Worm (Caenorhabditis elegans) whole organism, L2 larva: Measurements from ENCODE around the gene M04B2.7.

ENCODE experiments used
- C34F6.9 ChIP-seq: fragments of 150-350 bp; optimal IDR thresholded peaks from 2 replicates; lab custom pipeline; 2014; ENCODE audit warnings: missing biosample characterization, missing genetic modification characterization
- F13H6.1 ChIP-seq: sonication (generic microtip); optimal IDR thresholded peaks from 2 replicates; lab custom pipeline; 2016; ENCODE audit warnings: missing genetic modification characterization, missing compliant biosample characterization
- ZK546.5 ChIP-seq: sonication (generic microtip); optimal IDR thresholded peaks from 2 replicates; lab custom pipeline; 2017; ENCODE audit warnings: missing biosample characterization, missing genetic modification characterization
- alr-1 ChIP-seq: fragments of 150-350 bp; optimal IDR thresholded peaks from 2 replicates; lab custom pipeline; 2014; ENCODE audit warnings: missing biosample characterization, missing genetic modification characterization
- ama-1 ChIP-seq: fragments of 150-350 bp; optimal IDR thresholded peaks from 2 replicates; lab custom pipeline; 2018; ENCODE audit warnings: inconsistent platforms
- blmp-1 ChIP-seq: sonication (generic microtip); optimal IDR thresholded peaks from 2 replicates; lab custom pipeline; 2017; ENCODE audit warnings: missing genetic modification characterization, mild to moderate bottlenecking, missing compliant biosample characterization, antibody characterized with exemption, moderate library complexity; ENCODE audit not compliant: insufficient read depth
- ceh-16 ChIP-seq: fragments of 150-350 bp; optimal IDR thresholded peaks from 2 replicates; lab custom pipeline; 2014; ENCODE audit warnings: missing biosample characterization, missing genetic modification characterization
- ceh-82 ChIP-seq: fragments of 150-350 bp; optimal IDR thresholded peaks from 2 replicates; lab custom pipeline; 2014; ENCODE audit warnings: missing biosample characterization, missing genetic modification characterization
- crh-2 ChIP-seq: sonication (generic microtip); optimal IDR thresholded peaks from 2 replicates; lab custom pipeline; 2017; ENCODE audit warnings: missing biosample characterization, missing genetic modification characterization
- dmd-4 ChIP-seq: sonication (generic microtip); optimal IDR thresholded peaks from 2 replicates; lab custom pipeline; 2017; ENCODE audit warnings: missing biosample characterization, missing genetic modification characterization
- egl-27 ChIP-seq: sonication (generic microtip); optimal IDR thresholded peaks from 3 replicates; lab custom pipeline; 2017; ENCODE audit warnings: missing biosample characterization, missing genetic modification reagents, missing genetic modification characterization
- elt-1 ChIP-seq: fragments of 150-350 bp; optimal IDR thresholded peaks from 2 replicates; lab custom pipeline; 2014; ENCODE audit warnings: missing biosample characterization, missing genetic modification characterization
- fos-1 ChIP-seq: fragments of 150-350 bp; optimal IDR thresholded peaks from 2 replicates; lab custom pipeline; 2014; ENCODE audit warnings: missing biosample characterization, missing genetic modification characterization
- gmeb-1 ChIP-seq: fragments of 150-350 bp; optimal IDR thresholded peaks from 2 replicates; lab custom pipeline; 2014; ENCODE audit warnings: missing biosample characterization, missing genetic modification characterization
- lsy-2 ChIP-seq, 2 experiments: fragments of 150-350 bp in 1 of 2; sonication (generic microtip) in 1 of 2; optimal IDR thresholded peaks; 2 replicates each; lab custom pipeline; 2014 to 2017; ENCODE audit warnings: missing biosample characterization in 2 of 2, missing genetic modification characterization in 2 of 2
- mab-5 ChIP-seq: fragments of 150-350 bp; optimal IDR thresholded peaks from 2 replicates; lab custom pipeline; 2014; ENCODE audit warnings: missing biosample characterization, missing genetic modification characterization
- mbf-1 ChIP-seq: sonication (generic microtip); optimal IDR thresholded peaks from 2 replicates; lab custom pipeline; 2017; ENCODE audit warnings: missing biosample characterization, missing genetic modification characterization
- mdl-1 ChIP-seq, 2 experiments: fragments of 150-350 bp in 1 of 2; sonication (generic microtip) in 1 of 2; optimal IDR thresholded peaks; 2 replicates each; lab custom pipeline; 2017; ENCODE audit warnings: missing biosample characterization in 2 of 2, missing genetic modification characterization in 2 of 2
- nhr-10 ChIP-seq: sonication (generic microtip); optimal IDR thresholded peaks from 2 replicates; lab custom pipeline; 2017; ENCODE audit warnings: missing biosample characterization, missing genetic modification characterization
- nhr-11 ChIP-seq: fragments of 150-350 bp; optimal IDR thresholded peaks from 2 replicates; lab custom pipeline; 2014; ENCODE audit warnings: missing biosample characterization, missing genetic modification characterization
- nhr-12 ChIP-seq: fragments of 150-350 bp; optimal IDR thresholded peaks from 2 replicates; lab custom pipeline; 2014; ENCODE audit warnings: missing biosample characterization, missing genetic modification characterization
- nhr-129 ChIP-seq: fragments of 150-350 bp; optimal IDR thresholded peaks from 2 replicates; lab custom pipeline; 2014; ENCODE audit warnings: missing biosample characterization, missing genetic modification characterization
- nhr-21 ChIP-seq: fragments of 150-350 bp; optimal IDR thresholded peaks from 2 replicates; lab custom pipeline; 2014; ENCODE audit warnings: missing biosample characterization, missing genetic modification characterization
- nhr-23 ChIP-seq: fragments of 150-350 bp; optimal IDR thresholded peaks from 2 replicates; lab custom pipeline; 2014; ENCODE audit warnings: missing biosample characterization, missing genetic modification reagents, missing genetic modification characterization
- nhr-6 ChIP-seq: fragments of 150-350 bp; optimal IDR thresholded peaks from 2 replicates; lab custom pipeline; 2014; ENCODE audit warnings: missing biosample characterization, missing genetic modification characterization
- nhr-77 ChIP-seq: fragments of 150-350 bp; optimal IDR thresholded peaks from 2 replicates; lab custom pipeline; 2014; ENCODE audit warnings: missing biosample characterization, missing genetic modification characterization
- peb-1 ChIP-seq: fragments of 150-350 bp; optimal IDR thresholded peaks from 2 replicates; lab custom pipeline; 2014; ENCODE audit warnings: missing biosample characterization, missing genetic modification characterization
- sem-4 ChIP-seq: fragments of 150-350 bp; optimal IDR thresholded peaks from 2 replicates; lab custom pipeline; 2014; ENCODE audit warnings: missing biosample characterization, missing genetic modification reagents, missing genetic modification characterization
- sma-3 ChIP-seq: sonication (generic microtip); optimal IDR thresholded peaks from 2 replicates; lab custom pipeline; 2016; ENCODE audit warnings: missing genetic modification reagents, missing genetic modification characterization, missing compliant biosample characterization
- sma-9 ChIP-seq, 2 experiments: fragments of 150-350 bp in 1 of 2; sonication (generic microtip) in 1 of 2; optimal IDR thresholded peaks; 2 replicates each; lab custom pipeline; 2014 to 2016; ENCODE audit warnings: missing genetic modification characterization in 2 of 2, mild to moderate bottlenecking in 1 of 2, missing biosample characterization in 1 of 2, missing compliant biosample characterization in 1 of 2, missing genetic modification reagents in 1 of 2, moderate library complexity in 1 of 2
- snpc-4 ChIP-seq: fragments of 150-350 bp; optimal IDR thresholded peaks from 2 replicates; lab custom pipeline; 2014; ENCODE audit warnings: missing biosample characterization, missing genetic modification characterization
- unc-39 ChIP-seq: fragments of 150-350 bp; optimal IDR thresholded peaks from 2 replicates; lab custom pipeline; 2014; ENCODE audit warnings: missing biosample characterization, missing genetic modification characterization
- unc-55 ChIP-seq: fragments of 150-350 bp; sonication (generic microtip); optimal IDR thresholded peaks from 3 replicates; lab custom pipeline; 2014; ENCODE audit warnings: missing biosample characterization, missing genetic modification reagents, missing genetic modification characterization
- unc-62 ChIP-seq: fragments of 150-350 bp; optimal IDR thresholded peaks from 2 replicates; lab custom pipeline; 2014; ENCODE audit warnings: missing biosample characterization, missing genetic modification reagents, missing genetic modification characterization
- ztf-1 ChIP-seq: fragments of 200-800 bp; sonication (Bioruptor generic); conservative IDR thresholded peaks from 2 replicates; pipeline ENCODE4 v1.3.6; 2022; ENCODE audit warnings: missing genetic modification characterization, missing compliant biosample characterization

The M04B2.7 gene

DNA sequence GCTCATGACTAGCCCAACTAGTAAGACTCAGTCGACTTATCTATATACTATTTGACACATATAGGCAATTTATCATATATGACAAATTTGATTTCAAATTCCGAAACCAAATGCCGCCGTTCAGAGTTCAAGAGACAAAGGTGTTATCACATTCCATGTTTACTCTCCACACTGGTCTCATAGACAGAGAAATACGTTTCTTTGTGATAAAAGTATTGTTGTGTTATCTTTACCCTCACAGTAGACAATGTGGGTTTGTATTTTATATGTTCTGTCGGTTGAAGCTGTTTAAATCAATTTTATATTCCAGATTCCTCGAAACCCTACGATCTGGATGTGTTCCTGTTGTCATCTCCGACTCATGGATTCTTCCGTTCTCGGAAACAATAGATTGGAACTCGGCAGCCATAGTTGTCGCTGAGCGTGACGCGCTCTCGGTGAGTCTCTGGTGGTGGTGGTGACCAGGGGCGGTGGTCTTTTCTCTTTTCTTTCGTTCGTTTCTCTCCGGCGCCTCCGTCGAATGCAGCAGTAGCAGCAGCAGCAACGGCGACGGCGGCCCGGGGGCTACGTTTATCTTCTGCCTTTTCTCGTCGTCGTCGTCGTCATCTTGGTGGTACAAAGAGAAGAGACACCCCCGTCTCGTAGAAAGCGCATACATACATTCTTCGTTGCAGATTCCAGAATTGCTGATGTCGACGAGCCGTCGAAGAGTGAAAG lies 34.0 kb upstream of the M04B2.7 start:
- TF ChIP-seq unc-62 (GFP tag; lab: Kevin White, UChicago), result no peak
- TF ChIP-seq fos-1 (tag; lab: Kevin White, UChicago), result peak; percentile 31
- TF ChIP-seq crh-2 (tag; lab: Kevin White, UChicago), result peak; percentile 7

DNA sequence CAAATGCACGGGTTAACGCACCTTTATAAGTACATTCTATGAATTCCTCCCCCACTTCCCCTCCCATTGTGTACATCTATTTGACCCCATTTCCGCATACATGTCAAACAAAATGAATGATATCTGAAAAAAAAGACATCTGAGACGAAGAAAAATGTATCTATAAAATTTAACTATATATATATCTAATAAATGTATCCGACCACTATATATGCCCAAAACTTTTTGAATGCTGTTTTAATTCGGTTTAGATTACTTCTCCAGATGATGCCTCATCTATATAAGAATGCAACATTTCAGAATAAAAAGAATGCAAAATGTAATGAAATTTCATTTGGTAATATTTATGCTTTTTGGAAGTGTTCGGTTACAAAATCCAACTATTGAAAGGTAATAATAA lies 29.9 kb upstream of the M04B2.7 start, which contains the start of gene rib-1:
TSS of gene rib-1 (plus strand) at position 301 of the 400 bp plus-strand sequence.
- TF ChIP-seq nhr-11 (tag; lab: Kevin White, UChicago) (no peak), sem-4 (tag; lab: Kevin White, UChicago) (no peak), crh-2 (tag; lab: Kevin White, UChicago) (no peak), gmeb-1 (no peak), C34F6.9 (tag; lab: Kevin White, UChicago) (no peak), mdl-1 (tag; optimal IDR thresholded peaks at IDR 0.05; lab: Kevin White, UChicago) (no peak)

DNA sequence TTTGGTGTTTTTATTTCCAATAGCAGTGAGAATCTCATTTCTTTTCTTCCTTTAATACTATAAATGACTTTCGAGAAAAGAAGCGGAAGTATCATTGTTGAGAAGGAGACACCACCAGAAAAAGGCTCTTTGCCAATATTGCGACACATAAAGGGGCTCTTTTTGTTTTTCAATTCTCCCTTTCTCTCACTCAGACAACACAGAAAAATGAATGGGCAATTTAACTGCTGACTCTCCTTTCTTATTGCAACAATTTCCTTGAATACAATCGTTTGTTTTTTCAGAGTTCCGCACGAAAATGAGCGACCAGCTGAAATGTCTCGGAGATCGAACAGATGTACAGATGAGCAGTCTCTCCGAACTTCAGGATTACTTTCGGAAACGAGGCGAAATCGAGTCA lies 25.8 kb upstream of the M04B2.7 start:
- TF ChIP-seq alr-1 (no peak), unc-55 (GFP tag; lab: Kevin White, UChicago) (no peak), sma-3 (GFP tag; lab: Kevin White, UChicago) (no peak), crh-2 (tag; lab: Kevin White, UChicago) (no peak), ama-1 (no peak), dmd-4 (tag; lab: Kevin White, UChicago) (no peak), egl-27 (tag; lab: Kevin White, UChicago) (no peak), nhr-21 (tag; lab: Kevin White, UChicago) (no peak), elt-1 (no peak), fos-1 (tag; lab: Kevin White, UChicago) (no peak), ztf-1 (GFP tag; lab: Robert Waterston, UW) (no peak), sem-4 (tag; lab: Kevin White, UChicago) (no peak), nhr-10 (tag; lab: Kevin White, UChicago) (no peak), nhr-129 (tag; lab: Kevin White, UChicago) (no peak), ZK546.5 (tag; lab: Kevin White, UChicago) (no peak), snpc-4 (tag; lab: Kevin White, UChicago) (no peak), nhr-6 (tag; lab: Kevin White, UChicago) (no peak)

DNA sequence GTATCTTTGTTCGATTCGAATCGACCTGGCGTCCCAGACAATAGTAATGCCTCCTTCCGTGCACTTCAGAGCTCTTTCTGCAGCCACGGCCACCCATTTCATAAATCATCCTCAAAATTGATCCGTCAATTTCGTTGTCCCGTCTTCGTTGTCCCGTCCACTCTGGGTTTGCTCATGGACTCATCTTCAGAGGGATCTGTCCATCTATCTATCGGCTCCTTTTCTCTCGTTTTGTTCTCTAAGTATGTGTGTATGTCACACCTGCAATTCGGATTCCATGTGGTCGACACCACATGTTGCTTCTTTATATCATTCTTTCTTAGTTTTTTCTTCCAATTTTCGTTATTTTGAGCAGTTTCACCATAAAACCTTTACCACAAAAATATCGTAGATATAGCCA lies 24.0 kb upstream of the M04B2.7 start:
- TF ChIP-seq F13H6.1 (peak; percentile 35), blmp-1 (no peak), mab-5 (tag; lab: Kevin White, UChicago) (peak; percentile 61), unc-39 (tag; lab: Kevin White, UChicago) (no peak), sma-3 (GFP tag; lab: Kevin White, UChicago) (no peak), peb-1 (no peak), lsy-2 (tag; optimal IDR thresholded peaks at IDR 0.05; lab: Kevin White, UChicago) (peak in 1 of 2 experiments; percentile 21), mdl-1 (tag; optimal IDR thresholded peaks at IDR 0.05; lab: Kevin White, UChicago) (no peak), unc-62 (GFP tag; lab: Kevin White, UChicago) (no peak), sma-9 (GFP tag; optimal IDR thresholded peaks at IDR 0.05; lab: Kevin White, UChicago) (no peak), sma-9 (tag; optimal IDR thresholded peaks at IDR 0.05; lab: Kevin White, UChicago) (no peak), nhr-21 (tag; lab: Kevin White, UChicago) (no peak), nhr-6 (tag; lab: Kevin White, UChicago) (no peak), nhr-77 (tag; lab: Kevin White, UChicago) (no peak), mbf-1 (no peak), ceh-16 (tag; lab: Kevin White, UChicago) (no peak), nhr-23 (tag; lab: Kevin White, UChicago) (no peak), nhr-12 (tag; lab: Kevin White, UChicago) (no peak), sem-4 (tag; lab: Kevin White, UChicago) (no peak), ztf-1 (GFP tag; lab: Robert Waterston, UW) (no peak), nhr-10 (tag; lab: Kevin White, UChicago) (no peak), gmeb-1 (no peak), snpc-4 (tag; lab: Kevin White, UChicago) (no peak), ceh-82 (no peak)
